Fruit fly (Drosophila melanogaster): Measurements from ENCODE around the gene CG10958.

CG10958 gene

dm6 chrX:8122834-8123233 is 9.3 kb upstream of the CG10958 start (continued):
- TF ChIP-seq CG7987 (GFP tag; optimal IDR thresholded peaks at IDR 0.05) (no peak), CG17359 (tag; optimal IDR thresholded peaks at IDR 0.05) (no peak), dpn (GFP tag; optimal IDR thresholded peaks at IDR 0.05) (no peak), CG17568 (GFP tag; optimal IDR thresholded peaks at IDR 0.05) (no peak), CG3838 (GFP tag; optimal IDR thresholded peaks at IDR 0.05) (no peak), nau (GFP tag; optimal IDR thresholded peaks at IDR 0.05) (no peak), Mrtf (GFP tag; IDR thresholded peaks at IDR 0.05) (no peak), Mad (GFP tag; optimal IDR thresholded peaks at IDR 0.05) (no peak), yki (optimal IDR thresholded peaks at IDR 0.05) (no peak), CG8281 (tag; optimal IDR thresholded peaks at IDR 0.05) (no peak), CG18619 (GFP tag; optimal IDR thresholded peaks at IDR 0.05) (no peak), nom (GFP tag; optimal IDR thresholded peaks at IDR 0.05) (no peak), CG4617 (GFP tag; optimal IDR thresholded peaks at IDR 0.05; ENCODE audit: borderline replicate concordance) (no peak), Max (GFP tag; optimal IDR thresholded peaks at IDR 0.05) (no peak), lola (GFP tag; optimal IDR thresholded peaks at IDR 0.05) (peak in 1 of 3 experiments; percentile 57), CG3407 (GFP tag; optimal IDR thresholded peaks at IDR 0.05) (peak; percentile 3), CG15696 (tag; optimal IDR thresholded peaks at IDR 0.05) (peak; percentile 11), sim (GFP tag; IDR thresholded peaks at IDR 0.05) (no peak), crp (GFP tag; optimal IDR thresholded peaks at IDR 0.05) (no peak), trem (tag; optimal IDR thresholded peaks at IDR 0.05) (peak; percentile 11), dmrt99B (tag; optimal IDR thresholded peaks at IDR 0.05) (peak; percentile 26), caup (GFP tag; optimal IDR thresholded peaks at IDR 0.05; ENCODE audit: severe bottlenecking) (no peak), da (GFP tag; optimal IDR thresholded peaks at IDR 0.05) (no peak), onecut (GFP tag; IDR thresholded peaks at IDR 0.05) (no peak), D (optimal IDR thresholded peaks at IDR 0.05) (no peak), D (GFP tag; optimal IDR thresholded peaks at IDR 0.05) (peak; percentile 28), gcm (GFP tag; optimal IDR thresholded peaks at IDR 0.05) (no peak), CG4328 (GFP tag; optimal IDR thresholded peaks at IDR 0.05) (no peak), Fer2 (tag; optimal IDR thresholded peaks at IDR 0.05) (no peak), CG16815 (GFP tag; optimal IDR thresholded peaks at IDR 0.05) (no peak), CG16863 (GFP tag; optimal IDR thresholded peaks at IDR 0.05) (peak; percentile 5), CG12236 (GFP tag; optimal IDR thresholded peaks at IDR 0.05) (no peak), HLH4C (GFP tag; IDR thresholded peaks at IDR 0.05; ENCODE audit: partially characterized antibody) (no peak), Sox100B (GFP tag; optimal IDR thresholded peaks at IDR 0.05) (peak; percentile 18), CG10267 (tag; optimal IDR thresholded peaks at IDR 0.05) (peak; percentile 21), z (GFP tag; IDR thresholded peaks at IDR 0.05) (no peak), al (GFP tag; IDR thresholded peaks at IDR 0.05) (no peak), Kr (GFP tag; optimal IDR thresholded peaks at IDR 0.05) (no peak), CG1832 (GFP tag; optimal IDR thresholded peaks at IDR 0.05) (no peak), CG12942 (GFP tag; optimal IDR thresholded peaks at IDR 0.05) (no peak), CG4820 (GFP tag; optimal IDR thresholded peaks at IDR 0.05) (peak; percentile 10), CG9876 (GFP tag; optimal IDR thresholded peaks at IDR 0.05) (no peak), zfh1 (GFP tag; IDR thresholded peaks at IDR 0.05) (0 out of 3 replicates have a peak, but pooled peaks have one; percentile 4), tup (GFP tag; optimal IDR thresholded peaks at IDR 0.05) (no peak), CG7372 (GFP tag; IDR thresholded peaks at IDR 0.05) (no peak), pita (GFP tag; optimal IDR thresholded peaks at IDR 0.05) (no peak), chif (GFP tag; optimal IDR thresholded peaks at IDR 0.05) (peak in 1 of 2 experiments; percentile 5), CG11695 (GFP tag; IDR thresholded peaks at IDR 0.05) (no peak), CG11456 (GFP tag; IDR thresholded peaks at IDR 0.05) (no peak), Drgx (GFP tag; IDR thresholded peaks at IDR 0.05) (peak; percentile 70), gsb-n (tag; optimal IDR thresholded peaks at IDR 0.05) (no peak)

All from whole organism, embryonic.